Worm (Caenorhabditis elegans): ENCODE data around the gene mrpl-10.

DNA sequence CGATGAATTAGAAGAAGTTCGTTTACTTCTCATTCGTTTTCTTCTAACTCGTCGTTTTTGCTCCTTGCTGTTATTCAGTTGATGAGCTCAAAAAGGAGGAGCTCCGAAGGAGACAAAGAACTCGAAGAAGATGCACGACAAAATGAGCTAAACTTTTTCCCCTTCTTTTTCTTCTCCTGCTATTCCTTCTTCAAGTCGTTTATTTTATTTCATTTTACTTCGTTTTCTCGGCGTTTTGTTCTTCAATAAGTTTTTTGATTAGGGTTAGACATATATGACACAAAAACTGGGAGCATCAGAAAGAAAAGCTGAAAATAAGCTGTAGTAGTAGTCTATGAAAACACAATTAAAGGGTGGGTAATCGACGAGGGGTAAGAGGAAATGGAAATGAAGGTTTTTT, 33.7 kb upstream of the mrpl-10 start:
- TF ChIP-seq tab-1 (GFP tag; IDR thresholded peaks at IDR 0.05) (no peak), cog-1 (tag; optimal IDR thresholded peaks at IDR 0.05) (no peak), flt-1 (GFP tag; IDR thresholded peaks at IDR 0.05) (no peak), ztf-29 (GFP tag; IDR thresholded peaks at IDR 0.05) (no peak), ref-1 (GFP tag; conservative IDR thresholded peaks at IDR 0.05) (no peak), ztf-23 (GFP tag; IDR thresholded peaks at IDR 0.05) (no peak), klf-2 (GFP tag; conservative IDR thresholded peaks at IDR 0.05) (no peak), med-1 (GFP tag; optimal IDR thresholded peaks at IDR 0.05; ENCODE audit: insufficient read depth) (no peak)
